In genomic region chr3R:9033619-9034401, dm6 we compare ENCODE assay signal across 5 fruit fly cellular contexts.
TF ChIP-seq lines count a peak whose summit lies in the region.

No protein-coding gene starts in this region.

- peak; percentile 6 for TF ChIP-seq CTCF in whole organism, embryonic (GFP tag; optimal IDR thresholded peaks at IDR 0.05; lab: Kevin White, UChicago)

TF ChIP-seq in whole organism, adult, 20 proteins besides CTCF, POLR2A, EP300 and RAD21 (continues in another document):
- TF ChIP-seq cnc (optimal IDR thresholded peaks at IDR 0.05; lab: Kevin White, UChicago) (no peak), kay (GFP tag; lab: Kevin White, UChicago; ENCODE audit: borderline replicate concordance) (peak; percentile 51), ovo (GFP tag; optimal IDR thresholded peaks at IDR 0.05; lab: Kevin White, UChicago) (peak; percentile 64), bab1 (GFP tag; optimal IDR thresholded peaks at IDR 0.05; lab: Kevin White, UChicago) (peak; percentile 87), CG33017 (tag; optimal IDR thresholded peaks at IDR 0.05; lab: Kevin White, UChicago) (peak; percentile 72), CG5204 (GFP tag; optimal IDR thresholded peaks at IDR 0.05; lab: Kevin White, UChicago) (no peak), Mnt (GFP tag; optimal IDR thresholded peaks at IDR 0.05; lab: Kevin White, UChicago) (peak; percentile 26), CG7101 (tag; optimal IDR thresholded peaks at IDR 0.05; lab: Kevin White, UChicago) (peak; percentile 75), Clk (GFP tag; optimal IDR thresholded peaks at IDR 0.05; lab: Kevin White, UChicago) (no peak), CG12768 (GFP tag; optimal IDR thresholded peaks at IDR 0.05; lab: Kevin White, UChicago) (peak; percentile 46), CG7045 (GFP tag; optimal IDR thresholded peaks at IDR 0.05; lab: Kevin White, UChicago) (peak; percentile 59), CG14711 (tag; optimal IDR thresholded peaks at IDR 0.05; lab: Kevin White, UChicago) (peak; percentile 73), CG1620 (GFP tag; optimal IDR thresholded peaks at IDR 0.05; lab: Kevin White, UChicago) (peak; percentile 12), Hr96 (GFP tag; optimal IDR thresholded peaks at IDR 0.05; lab: Kevin White, UChicago) (peak; percentile 48), Crg-1 (GFP tag; optimal IDR thresholded peaks at IDR 0.05; lab: Kevin White, UChicago) (peak; percentile 45), toe (GFP tag; optimal IDR thresholded peaks at IDR 0.05; lab: Kevin White, UChicago) (peak; percentile 25), pad (GFP tag; optimal IDR thresholded peaks at IDR 0.05; lab: Kevin White, UChicago) (peak; percentile 62), cic (GFP tag; optimal IDR thresholded peaks at IDR 0.05; lab: Kevin White, UChicago) (peak; percentile 24)

TF ChIP-seq in whole organism, embryonic, 481 proteins besides CTCF, POLR2A, EP300 and RAD21 (continues in another document):
- TF ChIP-seq jigr1 (GFP tag; IDR thresholded peaks at IDR 0.05; lab: Robert Waterston, UW) (peak; percentile 40; the same call in 1 of the 3 replicates), MESR4 (GFP tag; optimal IDR thresholded peaks at IDR 0.05; lab: Kevin White, UChicago) (peak; percentile 7), CG8089 (GFP tag; optimal IDR thresholded peaks at IDR 0.05; lab: Kevin White, UChicago) (no peak), Ets65A (GFP tag; lab: Kevin White, UChicago) (no peak), CG4360 (GFP tag; IDR thresholded peaks at IDR 0.05; lab: Robert Waterston, UW) (peak; percentile 94), Nf-YC (tag; optimal IDR thresholded peaks at IDR 0.05; lab: Kevin White, UChicago) (peak; percentile 86), CG2875 (GFP tag; optimal IDR thresholded peaks at IDR 0.05; lab: Kevin White, UChicago) (peak; percentile 69), zfh1 (GFP tag; IDR thresholded peaks at IDR 0.05; lab: Robert Waterston, UW) (peak; percentile 57), pnt (GFP tag; optimal IDR thresholded peaks at IDR 0.05; lab: Kevin White, UChicago) (no peak), stwl (tag; optimal IDR thresholded peaks at IDR 0.05; lab: Kevin White, UChicago) (no peak), CG12744 (GFP tag; optimal IDR thresholded peaks at IDR 0.05; lab: Kevin White, UChicago) (peak; percentile 7), vnd (GFP tag; IDR thresholded peaks at IDR 0.05; lab: Robert Waterston, UW; ENCODE audit: partially characterized antibody) (no peak), sd (tag; optimal IDR thresholded peaks at IDR 0.05; lab: Kevin White, UChicago) (peak; percentile 76), Opbp (GFP tag; IDR thresholded peaks at IDR 0.05; lab: Robert Waterston, UW; ENCODE audit: partially characterized antibody) (peak; percentile 62; the same call in 2 of the 3 replicates), CG1603 (tag; optimal IDR thresholded peaks at IDR 0.05; lab: Kevin White, UChicago) (peak; percentile 43), Dek (tag; optimal IDR thresholded peaks at IDR 0.05; lab: Kevin White, UChicago) (peak; percentile 87), gcm (GFP tag; optimal IDR thresholded peaks at IDR 0.05; lab: Kevin White, UChicago) (peak; percentile 86), NC2β (GFP tag; optimal IDR thresholded peaks at IDR 0.05; lab: Kevin White, UChicago) (peak; percentile 49)

TF ChIP-seq in whole organism, prepupa, 60 proteins besides CTCF, POLR2A, EP300 and RAD21 (continues in another document):
- TF ChIP-seq CG31627 (GFP tag; optimal IDR thresholded peaks at IDR 0.05; lab: Kevin White, UChicago) = peak; percentile 62
- peak; percentile 84 for TF ChIP-seq Eip75B (GFP tag; optimal IDR thresholded peaks at IDR 0.05; lab: Kevin White, UChicago)
- TF ChIP-seq Met (GFP tag; optimal IDR thresholded peaks at IDR 0.05; lab: Kevin White, UChicago) = peak; percentile 87
- peak; percentile 78 for TF ChIP-seq OdsH (GFP tag; optimal IDR thresholded peaks at IDR 0.05; lab: Kevin White, UChicago)
- peak; percentile 78 for TF ChIP-seq CG9139 (GFP tag; optimal IDR thresholded peaks at IDR 0.05; lab: Kevin White, UChicago)
- peak; percentile 49 for TF ChIP-seq Gug (GFP tag; IDR thresholded peaks at IDR 0.05; lab: Robert Waterston, UW)
- peak; percentile 86 for TF ChIP-seq CG8632 (GFP tag; optimal IDR thresholded peaks at IDR 0.05; lab: Kevin White, UChicago)
- TF ChIP-seq Ets96B (tag; optimal IDR thresholded peaks at IDR 0.05; lab: Kevin White, UChicago) = peak; percentile 90
- TF ChIP-seq CG10669 (GFP tag; optimal IDR thresholded peaks at IDR 0.05; lab: Kevin White, UChicago) = peak; percentile 79
- peak; percentile 46 for TF ChIP-seq CG11902 (GFP tag; optimal IDR thresholded peaks at IDR 0.05; lab: Kevin White, UChicago)
- peak; percentile 77 for TF ChIP-seq CG10631 (GFP tag; optimal IDR thresholded peaks at IDR 0.05; lab: Kevin White, UChicago)
- TF ChIP-seq Eip93F (GFP tag; optimal IDR thresholded peaks at IDR 0.05; lab: Kevin White, UChicago) = peak; percentile 69
- TF ChIP-seq CG8319 (GFP tag; optimal IDR thresholded peaks at IDR 0.05; lab: Kevin White, UChicago) = peak; percentile 50
- TF ChIP-seq dac (GFP tag; optimal IDR thresholded peaks at IDR 0.05; lab: Kevin White, UChicago) = peak; percentile 69
- peak; percentile 76 for TF ChIP-seq Lpt (GFP tag; optimal IDR thresholded peaks at IDR 0.05; lab: Kevin White, UChicago)
- TF ChIP-seq Sox102F (GFP tag; optimal IDR thresholded peaks at IDR 0.05; lab: Kevin White, UChicago) = peak; percentile 83
- peak; percentile 88 for TF ChIP-seq CG8119 (GFP tag; IDR thresholded peaks at IDR 0.05; lab: Robert Waterston, UW)
- TF ChIP-seq CG6163 (GFP tag; IDR thresholded peaks at IDR 0.05; lab: Robert Waterston, UW) = peak; percentile 70; the same call in 2 of the 3 replicates
- peak; percentile 88 for TF ChIP-seq CG6808 (GFP tag; optimal IDR thresholded peaks at IDR 0.05; lab: Kevin White, UChicago)

TF ChIP-seq in whole organism, pupa, 21 proteins besides CTCF, POLR2A, EP300 and RAD21 (continues in another document):
- TF ChIP-seq Ets98B (GFP tag; IDR thresholded peaks at IDR 0.05; lab: Robert Waterston, UW) = no peak; the same call in 1 of the 2 replicates
- TF ChIP-seq D1 (tag; optimal IDR thresholded peaks at IDR 0.05; lab: Kevin White, UChicago) = peak; percentile 88
- TF ChIP-seq EcR (GFP tag; optimal IDR thresholded peaks at IDR 0.05; lab: Kevin White, UChicago) = peak; percentile 15
- no peak for TF ChIP-seq rn (GFP tag; IDR thresholded peaks at IDR 0.05; lab: Robert Waterston, UW)
- 0 out of 2 replicates have a peak, but pooled peaks have one; percentile 16 for TF ChIP-seq CG10348 (GFP tag; IDR thresholded peaks at IDR 0.05; lab: Robert Waterston, UW)
- peak; percentile 79 for TF ChIP-seq Pif1B (GFP tag; optimal IDR thresholded peaks at IDR 0.05; lab: Kevin White, UChicago)
- TF ChIP-seq CG14655 (GFP tag; optimal IDR thresholded peaks at IDR 0.05; lab: Kevin White, UChicago) = peak; percentile 91
- peak; percentile 88 for TF ChIP-seq CG9948 (tag; optimal IDR thresholded peaks at IDR 0.05; lab: Kevin White, UChicago)
- TF ChIP-seq CG12605 (GFP tag; IDR thresholded peaks at IDR 0.05; lab: Robert Waterston, UW) = 0 out of 2 replicates have a peak, but pooled peaks have one; percentile 18
- peak; percentile 81 for TF ChIP-seq CG34367 (tag; optimal IDR thresholded peaks at IDR 0.05; lab: Kevin White, UChicago)
- peak; percentile 90 for TF ChIP-seq CG15710 (tag; optimal IDR thresholded peaks at IDR 0.05; lab: Kevin White, UChicago)
- TF ChIP-seq CG8301 (tag; optimal IDR thresholded peaks at IDR 0.05; lab: Kevin White, UChicago) = peak; percentile 89
- TF ChIP-seq CG17806 (tag; optimal IDR thresholded peaks at IDR 0.05; lab: Kevin White, UChicago) = peak; percentile 78
- TF ChIP-seq gl (tag; optimal IDR thresholded peaks at IDR 0.05; lab: Kevin White, UChicago) = peak; percentile 59
- peak; percentile 83 for TF ChIP-seq CG32121 (GFP tag; IDR thresholded peaks at IDR 0.05; lab: Robert Waterston, UW)
- TF ChIP-seq fd96Ca (GFP tag; IDR thresholded peaks at IDR 0.05; lab: Robert Waterston, UW) = peak; percentile 44; the same call in 1 of the 3 replicates
- TF ChIP-seq CG8159 (tag; optimal IDR thresholded peaks at IDR 0.05; lab: Kevin White, UChicago) = peak; percentile 94
- TF ChIP-seq Pif1A (GFP tag; optimal IDR thresholded peaks at IDR 0.05; lab: Kevin White, UChicago) = peak; percentile 82
- TF ChIP-seq CG4496 (GFP tag; IDR thresholded peaks at IDR 0.05; lab: Robert Waterston, UW) = peak; percentile 67; the same call in 1 of the 3 replicates
- peak; percentile 70 for TF ChIP-seq CG13204 (GFP tag; optimal IDR thresholded peaks at IDR 0.05; lab: Kevin White, UChicago)

TF ChIP-seq in whole organism, wandering third instar larva, 38 proteins besides CTCF, POLR2A, EP300 and RAD21 (continues in another document):
- TF ChIP-seq CG32264 (GFP tag; optimal IDR thresholded peaks at IDR 0.05; lab: Kevin White, UChicago) (no peak), Hr78 (GFP tag; optimal IDR thresholded peaks at IDR 0.05; lab: Kevin White, UChicago) (no peak), Sp1 (GFP tag; optimal IDR thresholded peaks at IDR 0.05; lab: Kevin White, UChicago) (peak; percentile 92), HLH106 (tag; optimal IDR thresholded peaks at IDR 0.05; lab: Kevin White, UChicago) (peak; percentile 89), brk (GFP tag; optimal IDR thresholded peaks at IDR 0.05; lab: Kevin White, UChicago) (peak; percentile 73), Vsx2 (GFP tag; optimal IDR thresholded peaks at IDR 0.05; lab: Kevin White, UChicago; ENCODE audit: partially characterized antibody) (peak; percentile 54), Myc (optimal IDR thresholded peaks at IDR 0.05; lab: Kevin White, UChicago) (peak; percentile 94), Hnf4 (GFP tag; optimal IDR thresholded peaks at IDR 0.05; lab: Kevin White, UChicago) (peak; percentile 35), jim (GFP tag; optimal IDR thresholded peaks at IDR 0.05; lab: Kevin White, UChicago) (no peak), sv (GFP tag; optimal IDR thresholded peaks at IDR 0.05; lab: Kevin White, UChicago) (peak; percentile 79), fru (GFP tag; optimal IDR thresholded peaks at IDR 0.05; lab: Kevin White, UChicago) (peak; percentile 86), N (GFP tag; optimal IDR thresholded peaks at IDR 0.05; lab: Kevin White, UChicago) (no peak), OdsH (GFP tag; optimal IDR thresholded peaks at IDR 0.05; lab: Kevin White, UChicago) (peak; percentile 82), CG9705 (GFP tag; optimal IDR thresholded peaks at IDR 0.05; lab: Kevin White, UChicago) (peak; percentile 71), dmrt93B (GFP tag; optimal IDR thresholded peaks at IDR 0.05; lab: Kevin White, UChicago) (peak; percentile 70), Hr83 (GFP tag; optimal IDR thresholded peaks at IDR 0.05; lab: Kevin White, UChicago; ENCODE audit: poor library complexity, severe bottlenecking) (peak; percentile 8), CrebA (GFP tag; optimal IDR thresholded peaks at IDR 0.05; lab: Kevin White, UChicago; ENCODE audit: borderline replicate concordance) (no peak), rgr (GFP tag; optimal IDR thresholded peaks at IDR 0.05; lab: Kevin White, UChicago) (peak; percentile 77), ey (GFP tag; optimal IDR thresholded peaks at IDR 0.05; lab: Kevin White, UChicago) (peak; percentile 74), h (GFP tag; optimal IDR thresholded peaks at IDR 0.05; lab: Kevin White, UChicago) (peak; percentile 83), dl (GFP tag; optimal IDR thresholded peaks at IDR 0.05; lab: Kevin White, UChicago; ENCODE audit: insufficient read depth in 1 of 2, partially characterized antibody in 2 of 2) (peak; percentile 60 to 72), Jra (GFP tag; optimal IDR thresholded peaks at IDR 0.05; lab: Kevin White, UChicago) (peak; percentile 75)
